Fruit fly (Drosophila melanogaster) whole organism, embryonic: ENCODE results near the gene Ste12DOR.

Source experiments
- Asciz ChIP-seq: fragments of 200-800 bp; sonication (Bioruptor generic); optimal IDR thresholded peaks from 2 replicates; lab custom pipeline; 2017; ENCODE audit warnings: missing biosample characterization, mild to moderate bottlenecking, missing genetic modification characterization, missing genetic modification reagents
- CG11504 ChIP-seq: fragments of 200-800 bp; sonication (Bioruptor generic); optimal IDR thresholded peaks from 3 replicates; lab custom pipeline; 2019; ENCODE audit warnings: missing biosample characterization, mild to moderate bottlenecking, missing genetic modification characterization, moderate library complexity
- CG16863 ChIP-seq: fragments of 200-800 bp; sonication (Bioruptor generic); optimal IDR thresholded peaks from 3 replicates; lab custom pipeline; 2016; ENCODE audit warnings: missing biosample characterization, missing genetic modification characterization
- CG18619 ChIP-seq: fragments of 200-800 bp; sonication (Bioruptor generic); optimal IDR thresholded peaks from 3 replicates; lab custom pipeline; 2017; ENCODE audit warnings: missing biosample characterization, mild to moderate bottlenecking, missing genetic modification characterization
- CG3163 ChIP-seq: fragments of 200-800 bp; sonication (Bioruptor generic); optimal IDR thresholded peaks from 3 replicates; lab custom pipeline; 2016; ENCODE audit warnings: missing biosample characterization, missing genetic modification characterization
- CG3847 ChIP-seq: fragments of 200-800 bp; sonication (Bioruptor generic); IDR thresholded peaks from 2 replicates; pipeline ENCODE4 v1.3.6; 2022; ENCODE audit warnings: missing biosample characterization, missing genetic modification characterization
- CG43689 ChIP-seq: fragments of 200-800 bp; sonication (Bioruptor generic); IDR thresholded peaks from 2 replicates; pipeline ENCODE4 v1.3.6; 2022; ENCODE audit warnings: missing biosample characterization, missing genetic modification characterization
- CG6254 ChIP-seq: fragments of 200-800 bp; sonication (Bioruptor generic); optimal IDR thresholded peaks from 3 replicates; lab custom pipeline; 2017; ENCODE audit warnings: mild to moderate bottlenecking, missing biosample characterization, missing genetic modification reagents, missing genetic modification characterization
- CG7372 ChIP-seq: fragments of 200-800 bp; sonication (Bioruptor generic); IDR thresholded peaks from 2 replicates; pipeline ENCODE4 v1.3.6; 2022; ENCODE audit warnings: missing biosample characterization, missing genetic modification characterization
- CG8089 ChIP-seq: fragments of 200-800 bp; sonication (Bioruptor generic); optimal IDR thresholded peaks from 3 replicates; lab custom pipeline; 2016; ENCODE audit warnings: missing biosample characterization, missing genetic modification characterization
- CG8359 ChIP-seq: fragments of 200-800 bp; sonication (Bioruptor generic); optimal IDR thresholded peaks from 2 replicates; lab custom pipeline; 2017; ENCODE audit warnings: missing biosample characterization, mild to moderate bottlenecking, missing genetic modification characterization, borderline replicate concordance
- CG9727 ChIP-seq: fragments of 200-800 bp; sonication (Bioruptor generic); optimal IDR thresholded peaks from 3 replicates; lab custom pipeline; 2017; ENCODE audit warnings: missing biosample characterization, mild to moderate bottlenecking, missing genetic modification characterization
- D19A ChIP-seq: fragments of 200-800 bp; optimal IDR thresholded peaks from 3 replicates; lab custom pipeline; 2019; ENCODE audit warnings: missing biosample characterization, mild to moderate bottlenecking, missing genetic modification characterization, moderate library complexity
- Dad ChIP-seq: fragments of 200-800 bp; sonication (Bioruptor generic); optimal IDR thresholded peaks from 3 replicates; lab custom pipeline; 2016; ENCODE audit warnings: missing biosample characterization, missing genetic modification characterization
- Deaf1 ChIP-seq: fragments of 200-800 bp; optimal IDR thresholded peaks from 3 replicates; lab custom pipeline; 2019; ENCODE audit warnings: missing biosample characterization, mild to moderate bottlenecking, missing genetic modification characterization, moderate library complexity
- Drgx ChIP-seq: fragments of 200-800 bp; sonication (Bioruptor generic); IDR thresholded peaks from 2 replicates; pipeline ENCODE4 v1.3.6; 2022; ENCODE audit warnings: missing biosample characterization, missing genetic modification characterization
- E2f1 ChIP-seq: fragments of 200-800 bp; sonication (Bioruptor generic); IDR thresholded peaks from 2 replicates; pipeline ENCODE4 v1.3.6; 2022; ENCODE audit warnings: missing biosample characterization, missing genetic modification characterization
- E2f2 ChIP-seq: fragments of 200-800 bp; sonication (Bioruptor generic); IDR thresholded peaks from 2 replicates; pipeline ENCODE4 v1.3.6; 2022; ENCODE audit warnings: missing biosample characterization, missing genetic modification characterization
- Gug ChIP-seq: fragments of 200-800 bp; sonication (Bioruptor generic); IDR thresholded peaks from 4 replicates; pipeline ENCODE4 v1.3.6; 2022; ENCODE audit warnings: missing biosample characterization, missing genetic modification characterization
- Jarid2 ChIP-seq: fragments of 200-800 bp; sonication (Bioruptor generic); optimal IDR thresholded peaks from 3 replicates; lab custom pipeline; 2017; ENCODE audit warnings: mild to moderate bottlenecking, missing biosample characterization, missing genetic modification reagents, missing genetic modification characterization
- MESR4 ChIP-seq: fragments of 200-800 bp; sonication (Bioruptor generic); optimal IDR thresholded peaks from 2 replicates; lab custom pipeline; 2018; ENCODE audit warnings: missing biosample characterization, mild to moderate bottlenecking, missing genetic modification characterization, moderate library complexity
- MTF-1 ChIP-seq: fragments of 200-800 bp; sonication (Bioruptor generic); optimal IDR thresholded peaks from 2 replicates; lab custom pipeline; 2018; ENCODE audit warnings: missing biosample characterization, mild to moderate bottlenecking, missing genetic modification characterization, borderline replicate concordance
- Myb ChIP-seq: fragments of 200-800 bp; sonication (Bioruptor generic); optimal IDR thresholded peaks from 2 replicates; lab custom pipeline; 2016; ENCODE audit warnings: missing biosample characterization, missing genetic modification characterization
- Oaz ChIP-seq: fragments of 200-800 bp; sonication (Bioruptor generic); IDR thresholded peaks from 2 replicates; pipeline ENCODE4 v1.3.6; 2022; ENCODE audit warnings: missing biosample characterization, missing genetic modification characterization
- PHDP ChIP-seq: fragments of 200-800 bp; sonication (Bioruptor generic); optimal IDR thresholded peaks from 3 replicates; lab custom pipeline; 2018; ENCODE audit warnings: missing biosample characterization, mild to moderate bottlenecking, missing genetic modification characterization, moderate library complexity
- Trl ChIP-seq, 3 experiments: fragments of >200 bp in 2 of 3; fragments of 200-800 bp in 1 of 3; sonication (Bioruptor generic) in 1 of 3; optimal IDR thresholded peaks; 2 replicates in 1 of 3; 3 replicates in 2 of 3; lab custom pipeline; 2016 to 2017; ENCODE audit warnings: missing biosample characterization in 1 of 3, missing genetic modification characterization in 1 of 3
- bsh ChIP-seq, 2 experiments: fragments of 200-800 bp; sonication (Bioruptor generic); optimal IDR thresholded peaks; 2 replicates each; lab custom pipeline; 2017 to 2018; ENCODE audit warnings: mild to moderate bottlenecking in 2 of 2, missing biosample characterization in 2 of 2, missing genetic modification characterization in 2 of 2, moderate library complexity in 1 of 2
- corto ChIP-seq: fragments of 200-800 bp; sonication (Bioruptor generic); optimal IDR thresholded peaks from 2 replicates; lab custom pipeline; 2016; ENCODE audit warnings: missing biosample characterization, mild to moderate bottlenecking, missing genetic modification characterization, moderate library complexity
- en ChIP-seq: fragments of 200-800 bp; sonication (Bioruptor generic); optimal IDR thresholded peaks from 2 replicates; lab custom pipeline; 2016; ENCODE audit warnings: missing biosample characterization, missing genetic modification characterization
- exex ChIP-seq: fragments of 200-800 bp; sonication (Bioruptor generic); optimal IDR thresholded peaks from 4 replicates; lab custom pipeline; 2018; ENCODE audit warnings: missing biosample characterization, mild to moderate bottlenecking, missing genetic modification characterization, moderate library complexity
- fd102C ChIP-seq: fragments of 200-800 bp; sonication (Bioruptor generic); optimal IDR thresholded peaks from 2 replicates; lab custom pipeline; 2018; ENCODE audit warnings: missing biosample characterization, mild to moderate bottlenecking, missing genetic modification characterization, moderate library complexity
- gfzf ChIP-seq: fragments of 200-800 bp; sonication (Bioruptor generic); optimal IDR thresholded peaks from 2 replicates; lab custom pipeline; 2016; ENCODE audit warnings: missing biosample characterization, mild to moderate bottlenecking, missing genetic modification characterization, moderate library complexity
- insv ChIP-seq, 2 experiments: fragments of 200-800 bp; sonication (Bioruptor generic); optimal IDR thresholded peaks; 3 replicates each; lab custom pipeline; 2016 to 2018; ENCODE audit warnings: missing biosample characterization in 2 of 2, missing genetic modification characterization in 2 of 2
- lbe ChIP-seq: fragments of 200-800 bp; sonication (Bioruptor generic); optimal IDR thresholded peaks from 2 replicates; lab custom pipeline; 2016; ENCODE audit warnings: missing biosample characterization, mild to moderate bottlenecking, missing genetic modification characterization
- mld ChIP-seq: fragments of 200-800 bp; sonication (Bioruptor generic); IDR thresholded peaks from 3 replicates; pipeline ENCODE4 v1.3.6; 2022; ENCODE audit warnings: missing biosample characterization, missing genetic modification characterization; ENCODE audit not compliant: partially characterized antibody
- nom ChIP-seq: fragments of 200-800 bp; sonication (Bioruptor generic); optimal IDR thresholded peaks from 2 replicates; lab custom pipeline; 2017; ENCODE audit warnings: missing biosample characterization, missing genetic modification characterization, mild to moderate bottlenecking, moderate library complexity, missing genetic modification reagents
- sr ChIP-seq: fragments of 200-800 bp; sonication (Bioruptor generic); IDR thresholded peaks from 3 replicates; pipeline ENCODE4 v1.3.6; 2022; ENCODE audit warnings: missing biosample characterization, missing genetic modification characterization
- ssp ChIP-seq: fragments of 200-800 bp; sonication (Bioruptor generic); IDR thresholded peaks from 2 replicates; pipeline ENCODE4 v1.3.6; 2022; ENCODE audit warnings: missing biosample characterization, missing genetic modification characterization
- usp ChIP-seq: fragments of >200 bp; optimal IDR thresholded peaks from 2 replicates; lab custom pipeline; 2017; ENCODE audit warnings: missing biosample characterization, missing genetic modification characterization
- yki ChIP-seq: fragments of >200 bp; optimal IDR thresholded peaks from 3 replicates; lab custom pipeline; 2018
- z ChIP-seq: fragments of 200-800 bp; sonication (Bioruptor generic); IDR thresholded peaks from 3 replicates; pipeline ENCODE4 v1.3.6; 2022; ENCODE audit warnings: missing biosample characterization, missing genetic modification characterization

Gene Ste12DOR

DNA sequence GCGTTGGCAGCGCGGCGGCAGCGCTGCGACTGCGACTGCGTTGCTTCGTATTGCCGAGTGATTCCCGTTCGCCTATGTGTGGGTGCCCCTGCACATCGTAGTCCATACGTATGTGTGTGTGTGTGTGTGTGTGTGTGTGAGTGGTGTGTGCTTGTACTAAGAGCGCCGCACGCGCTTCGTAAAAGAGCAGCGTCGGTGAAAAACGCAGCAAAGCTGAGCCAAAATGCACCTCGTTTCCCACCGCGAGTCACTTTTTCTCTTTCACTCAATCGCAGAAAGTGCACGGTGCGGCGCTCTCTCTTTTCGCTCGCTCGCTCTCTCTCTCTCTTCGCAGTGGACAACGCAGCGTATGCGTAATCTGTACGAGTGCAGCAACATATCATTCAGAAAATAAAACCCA lies 13.5 kb upstream of the Ste12DOR start (continued):
- TF ChIP-seq exex (tag; lab: Kevin White, UChicago) (no peak), CG11504 (tag; lab: Kevin White, UChicago) (peak; percentile 41), MTF-1 (GFP tag; lab: Kevin White, UChicago) (no peak), Deaf1 (tag; lab: Kevin White, UChicago) (peak; percentile 75), en (GFP tag; lab: Kevin White, UChicago) (no peak), usp (GFP tag; lab: Kevin White, UChicago) (no peak), CG7372 (peak; percentile 40; the same call in 1 of the 2 replicates), yki (lab: Kevin White, UChicago) (peak; percentile 19), CG3163 (GFP tag; lab: Kevin White, UChicago) (peak; percentile 81), CG16863 (GFP tag; lab: Kevin White, UChicago) (no peak)

- TF ChIP-seq Drgx (GFP tag; lab: Robert Waterston, UW) (peak; percentile 83), z (peak; percentile 72; the same call in 1 of the 3 replicates), nom (GFP tag; lab: Kevin White, UChicago) (peak; percentile 92), CG8359 (GFP tag; lab: Kevin White, UChicago) (no peak), bsh (GFP tag; optimal IDR thresholded peaks at IDR 0.05; lab: Kevin White, UChicago) (peak in 1 of 2 experiments; percentile 91)
These were observed 11.1 kb upstream of the Ste12DOR start for dm6 chrX:13988861-13989260.

DNA sequence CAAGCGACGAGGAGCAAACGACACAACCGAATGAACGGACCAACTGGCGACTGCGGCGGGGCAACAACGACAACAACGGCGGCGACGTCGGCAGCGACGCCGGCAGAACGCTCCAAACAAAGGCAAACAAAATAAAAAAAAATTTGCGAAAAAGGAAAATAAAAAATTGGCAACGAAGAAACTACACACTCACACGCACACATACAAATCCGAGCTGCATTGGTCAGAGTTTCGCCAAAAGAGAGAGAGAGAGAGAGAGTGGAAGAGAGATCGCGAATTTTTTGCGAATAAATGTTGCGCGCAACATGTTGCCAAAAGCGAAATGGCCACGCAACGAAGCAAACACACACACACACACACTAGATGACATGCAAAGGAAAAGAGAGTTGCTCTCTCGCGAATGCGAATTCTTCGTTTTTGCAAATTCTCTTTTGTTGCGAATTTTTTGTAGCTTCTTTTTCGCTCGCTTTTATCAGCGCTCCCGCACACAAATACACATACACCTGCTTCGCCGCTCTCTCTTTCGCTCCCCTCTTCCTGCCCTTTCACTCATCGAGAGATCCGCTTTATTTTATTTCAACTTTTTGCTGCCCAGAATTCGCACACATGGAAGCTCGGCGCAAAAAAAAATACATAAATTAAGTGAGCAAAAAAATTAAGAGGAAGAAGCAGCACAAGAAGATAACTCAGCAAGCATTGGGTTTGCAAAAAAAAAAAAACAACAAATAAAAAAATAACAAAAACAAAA lies 9.4 kb upstream of the Ste12DOR start, which contains the start of gene mamo:
TSS of gene mamo (minus strand) at position 54 of the 748 bp plus-strand sequence.
- TF ChIP-seq nom (GFP tag; lab: Kevin White, UChicago): peak; percentile 98
- peak in 1 of 2 experiments; percentile 8 for TF ChIP-seq Trl (optimal IDR thresholded peaks at IDR 0.05; lab: Kevin White, UChicago)
- no peak for TF ChIP-seq Trl (GFP tag; optimal IDR thresholded peaks at IDR 0.05; lab: Kevin White, UChicago)
- TF ChIP-seq CG43689 (GFP tag; lab: Robert Waterston, UW): no peak
- TF ChIP-seq CG9727 (GFP tag; lab: Kevin White, UChicago): no peak
- TF ChIP-seq gfzf (GFP tag; lab: Kevin White, UChicago): no peak
- TF ChIP-seq corto (GFP tag; lab: Kevin White, UChicago): peak; percentile 65
- no peak for TF ChIP-seq Dad (GFP tag; lab: Kevin White, UChicago)
- no peak for TF ChIP-seq Myb (GFP tag; lab: Kevin White, UChicago)
- TF ChIP-seq Jarid2 (GFP tag; lab: Kevin White, UChicago): no peak
- no peak for TF ChIP-seq fd102C
- peak in 1 of 2 experiments; percentile 96 for TF ChIP-seq bsh (GFP tag; optimal IDR thresholded peaks at IDR 0.05; lab: Kevin White, UChicago)
- peak; percentile 74 for TF ChIP-seq lbe
- peak; percentile 95 for TF ChIP-seq Drgx (GFP tag; lab: Robert Waterston, UW)
- peak; percentile 59 for TF ChIP-seq CG11504 (tag; lab: Kevin White, UChicago)

dm6 chrX:13993144-13993700 lies 6.8 kb upstream of the Ste12DOR start:
- TF ChIP-seq corto (GFP tag; lab: Kevin White, UChicago) (no peak), Asciz (GFP tag; lab: Kevin White, UChicago) (no peak), E2f2 (no peak), CG3847 (GFP tag; lab: Robert Waterston, UW) (no peak), Gug (no peak), Drgx (GFP tag; lab: Robert Waterston, UW) (peak; percentile 71), ssp (GFP tag; lab: Robert Waterston, UW) (no peak), z (no peak), CG6254 (GFP tag; lab: Kevin White, UChicago) (no peak), mld (GFP tag; lab: Robert Waterston, UW) (no peak), MESR4 (GFP tag; lab: Kevin White, UChicago) (no peak), CG8089 (no peak), bsh (GFP tag; optimal IDR thresholded peaks at IDR 0.05; lab: Kevin White, UChicago) (peak in 1 of 2 experiments; percentile 95), CG11504 (tag; lab: Kevin White, UChicago) (peak; percentile 80), Oaz (GFP tag; lab: Robert Waterston, UW) (no peak), D19A (no peak), insv (GFP tag; optimal IDR thresholded peaks at IDR 0.05; lab: Kevin White, UChicago) (peak in 1 of 2 experiments; percentile 76), sr (GFP tag; lab: Robert Waterston, UW) (no peak), PHDP (no peak), E2f1 (GFP tag; lab: Robert Waterston, UW) (no peak), CG18619 (GFP tag; lab: Kevin White, UChicago) (no peak)
